Worm (Caenorhabditis elegans) whole organism, L1 larva: ENCODE results near the gene xbx-6.

ENCODE experiments used
- C16A3.4 ChIP-seq: fragments of 150-350 bp; optimal IDR thresholded peaks from 2 replicates; lab custom pipeline; 2014; ENCODE audit warnings: missing biosample characterization, missing genetic modification characterization
- C34B4.2 ChIP-seq: sonication (generic microtip); optimal IDR thresholded peaks from 2 replicates; lab custom pipeline; 2017; ENCODE audit warnings: mild to moderate bottlenecking, missing genetic modification characterization, missing compliant biosample characterization
- Y116A8C.19 ChIP-seq: sonication (generic microtip); optimal IDR thresholded peaks from 2 replicates; lab custom pipeline; 2016; ENCODE audit warnings: missing compliant biosample characterization, missing genetic modification characterization, borderline replicate concordance
- ces-1 ChIP-seq: fragments of 150-350 bp; optimal IDR thresholded peaks from 2 replicates; lab custom pipeline; 2014; ENCODE audit warnings: missing biosample characterization, missing genetic modification reagents, missing genetic modification characterization
- dpl-1 ChIP-seq, 3 experiments: fragments of 150-350 bp in 2 of 3; sonication (generic microtip) in 1 of 3; optimal IDR thresholded peaks; 2 replicates each; lab custom pipeline; 2014 to 2017; ENCODE audit warnings: missing biosample characterization in 3 of 3, missing genetic modification characterization in 3 of 3, missing genetic modification reagents in 3 of 3
- efl-1 ChIP-seq, 4 experiments: fragments of 150-350 bp; optimal IDR thresholded peaks in 3 of 4; peaks in 1 of 4; 1 replicate in 1 of 4; 2 replicates in 3 of 4; lab custom pipeline; 2014; ENCODE audit warnings: missing biosample characterization in 2 of 4, missing genetic modification characterization in 2 of 4, missing genetic modification reagents in 2 of 4
- efl-3 ChIP-seq: fragments of 200-800 bp; sonication (Bioruptor generic); optimal IDR thresholded peaks from 2 replicates; lab custom pipeline; 2018; ENCODE audit warnings: mild to moderate bottlenecking, missing genetic modification characterization, missing compliant biosample characterization
- elt-2 ChIP-seq: sonication (generic microtip); optimal IDR thresholded peaks from 2 replicates; lab custom pipeline; 2016; ENCODE audit warnings: missing genetic modification characterization, mild to moderate bottlenecking, inconsistent platforms, missing compliant biosample characterization, missing genetic modification reagents
- fos-1 ChIP-seq: fragments of 150-350 bp; optimal IDR thresholded peaks from 2 replicates; lab custom pipeline; 2014; ENCODE audit warnings: missing biosample characterization, missing genetic modification characterization
- grh-1 ChIP-seq: fragments of 200-800 bp; sonication (Bioruptor generic); IDR thresholded peaks from 2 replicates; pipeline ENCODE4 v1.3.6; 2022; ENCODE audit warnings: missing genetic modification reagents, missing genetic modification characterization, missing compliant biosample characterization
- hlh-17 ChIP-seq: fragments of 200-800 bp; sonication (Bioruptor generic); optimal IDR thresholded peaks from 2 replicates; lab custom pipeline; 2018; ENCODE audit warnings: missing genetic modification characterization, mild to moderate bottlenecking, missing compliant biosample characterization, moderate library complexity, borderline replicate concordance
- hlh-4 ChIP-seq: sonication (generic microtip); optimal IDR thresholded peaks from 2 replicates; lab custom pipeline; 2016; ENCODE audit warnings: mild to moderate bottlenecking, missing genetic modification characterization, missing compliant biosample characterization
- isw-1 ChIP-seq: fragments of 200-800 bp; sonication (Bioruptor generic); IDR thresholded peaks from 2 replicates; pipeline ENCODE4 v1.3.6; 2022; ENCODE audit warnings: missing genetic modification characterization, missing compliant biosample characterization
- lin-35 ChIP-seq, 2 experiments: fragments of 150-350 bp; optimal IDR thresholded peaks; 2 replicates each; lab custom pipeline; 2014; ENCODE audit warnings: missing biosample characterization in 2 of 2, missing genetic modification characterization in 2 of 2, missing genetic modification reagents in 2 of 2
- lir-3 ChIP-seq: sonication (generic microtip); optimal IDR thresholded peaks from 2 replicates; lab custom pipeline; 2016; ENCODE audit warnings: mild to moderate bottlenecking, missing genetic modification characterization, moderate library complexity, missing compliant biosample characterization; ENCODE audit not compliant: poor library complexity
- lsy-2 ChIP-seq, 2 experiments: fragments of 150-350 bp; optimal IDR thresholded peaks; 2 replicates each; lab custom pipeline; 2014; ENCODE audit warnings: missing biosample characterization in 2 of 2, missing genetic modification characterization in 2 of 2
- mab-9 ChIP-seq: fragments of 200-800 bp; sonication (Bioruptor generic); IDR thresholded peaks from 2 replicates; pipeline ENCODE4 v1.3.6; 2022; ENCODE audit warnings: missing genetic modification reagents, missing genetic modification characterization, missing compliant biosample characterization
- mdl-1 ChIP-seq, 2 experiments: fragments of 150-350 bp; optimal IDR thresholded peaks; 2 replicates each; lab custom pipeline; 2014 to 2017; ENCODE audit warnings: missing biosample characterization in 2 of 2, missing genetic modification characterization in 2 of 2, inconsistent platforms in 1 of 2
- nhr-11 ChIP-seq: fragments of 150-350 bp; optimal IDR thresholded peaks from 2 replicates; lab custom pipeline; 2014; ENCODE audit warnings: missing biosample characterization, missing genetic modification characterization
- nhr-12 ChIP-seq: sonication (generic microtip); optimal IDR thresholded peaks from 2 replicates; lab custom pipeline; 2017; ENCODE audit warnings: missing biosample characterization, missing genetic modification characterization
- nhr-20 ChIP-seq: sonication (generic microtip); optimal IDR thresholded peaks from 2 replicates; lab custom pipeline; 2016; ENCODE audit warnings: mild to moderate bottlenecking, missing genetic modification characterization, missing compliant biosample characterization
- nhr-47 ChIP-seq: sonication (generic microtip); optimal IDR thresholded peaks from 2 replicates; lab custom pipeline; 2016; ENCODE audit warnings: mild to moderate bottlenecking, missing genetic modification characterization, moderate library complexity, missing compliant biosample characterization
- nhr-71 ChIP-seq: sonication (generic microtip); optimal IDR thresholded peaks from 2 replicates; lab custom pipeline; 2016; ENCODE audit warnings: mild to moderate bottlenecking, missing genetic modification characterization, moderate library complexity, missing compliant biosample characterization
- nhr-76 ChIP-seq: sonication (generic microtip); optimal IDR thresholded peaks from 2 replicates; lab custom pipeline; 2017; ENCODE audit warnings: missing biosample characterization, missing genetic modification characterization
- snpc-4 ChIP-seq: fragments of 150-350 bp; optimal IDR thresholded peaks from 2 replicates; lab custom pipeline; 2014; ENCODE audit warnings: missing biosample characterization, missing genetic modification characterization
- swsn-7 ChIP-seq: sonication (generic microtip); optimal IDR thresholded peaks from 2 replicates; lab custom pipeline; 2016; ENCODE audit warnings: missing genetic modification characterization, missing compliant biosample characterization
- tbx-2 ChIP-seq: sonication (generic microtip); optimal IDR thresholded peaks from 2 replicates; lab custom pipeline; 2016; ENCODE audit warnings: missing genetic modification characterization, missing compliant biosample characterization
- unc-30 ChIP-seq: sonication (generic microtip); optimal IDR thresholded peaks from 2 replicates; lab custom pipeline; 2017; ENCODE audit warnings: missing biosample characterization, missing genetic modification characterization
- unc-62 ChIP-seq: fragments of 150-350 bp; optimal IDR thresholded peaks from 2 replicates; lab custom pipeline; 2014; ENCODE audit warnings: missing biosample characterization, missing genetic modification reagents, missing genetic modification characterization
- zag-1 ChIP-seq: fragments of 150-350 bp; optimal IDR thresholded peaks from 2 replicates; lab custom pipeline; 2014; ENCODE audit warnings: missing biosample characterization, missing genetic modification characterization
- zip-4 ChIP-seq: fragments of 200-800 bp; sonication (Bioruptor generic); optimal IDR thresholded peaks from 2 replicates; lab custom pipeline; 2018; ENCODE audit warnings: mild to moderate bottlenecking, missing genetic modification characterization, moderate library complexity, missing compliant biosample characterization
- ztf-11 ChIP-seq, 2 experiments: sonication (generic microtip); optimal IDR thresholded peaks; 2 replicates each; lab custom pipeline; 2016 to 2017; ENCODE audit warnings: missing genetic modification characterization in 2 of 2, missing biosample characterization in 1 of 2, missing compliant biosample characterization in 1 of 2
- ztf-4 ChIP-seq: fragments of 150-350 bp; optimal IDR thresholded peaks from 2 replicates; lab custom pipeline; 2014; ENCODE audit warnings: missing biosample characterization, missing genetic modification characterization

xbx-6 gene

DNA sequence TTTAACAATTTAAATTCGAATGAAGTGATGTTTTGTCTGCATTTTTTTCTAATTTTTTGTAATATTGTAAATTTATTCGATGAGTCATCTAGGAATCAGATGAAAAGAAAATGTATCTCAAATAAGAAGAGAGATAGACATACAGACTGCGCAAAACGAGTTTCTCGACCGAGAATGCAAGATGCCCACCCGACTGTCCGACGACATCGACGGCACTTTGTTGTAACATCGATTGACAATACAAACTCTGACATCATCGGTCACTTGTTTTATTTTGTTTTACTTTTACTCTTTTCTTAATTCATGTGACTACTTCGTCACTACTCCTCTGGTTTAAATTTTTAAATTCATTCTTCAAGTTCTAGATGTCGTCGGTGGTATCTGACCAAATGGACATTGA, 38.0 kb downstream of the xbx-6 start, which contains the start of gene sta-2 (continued):
- peak; percentile 20 for TF ChIP-seq C16A3.4 (tag; lab: Kevin White, UChicago)
- no peak for TF ChIP-seq zag-1 (tag; lab: Kevin White, UChicago)
- no peak for TF ChIP-seq efl-3 (GFP tag; lab: Kevin White, UChicago)
- no peak for TF ChIP-seq swsn-7 (tag; lab: Kevin White, UChicago)

DNA sequence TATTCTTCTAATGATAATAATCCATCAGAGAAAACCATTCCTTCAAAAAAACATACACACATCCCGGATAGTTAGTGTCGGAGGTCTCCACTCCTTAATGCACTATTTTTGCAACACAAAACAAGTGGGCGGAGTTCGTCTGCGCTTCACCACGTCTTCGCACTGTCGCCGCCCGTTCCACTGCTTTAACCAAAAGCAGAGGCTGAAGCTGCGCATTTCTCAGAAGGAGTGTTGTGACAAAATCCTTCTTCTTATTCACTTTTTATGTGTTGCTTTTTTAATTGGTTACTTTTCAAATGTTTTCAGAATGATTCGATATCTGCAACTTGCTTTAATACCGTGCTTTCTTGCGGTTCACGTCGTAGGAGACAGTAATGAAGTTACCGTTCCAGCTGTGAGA, 42.1 kb downstream of the xbx-6 start, which contains the start of gene F58E6.13:
TSS of gene F58E6.13 (plus strand) at position 301 of the 400 bp plus-strand sequence.
- TF ChIP-seq hlh-17 (GFP tag; lab: Kevin White, UChicago) = no peak
- TF ChIP-seq grh-1 (GFP tag; lab: Robert Waterston, UW) = no peak
- no peak for TF ChIP-seq lin-35 (GFP tag; optimal IDR thresholded peaks at IDR 0.05; lab: Kevin White, UChicago)
- no peak for TF ChIP-seq zip-4 (GFP tag; lab: Kevin White, UChicago)
- no peak for TF ChIP-seq fos-1
- no peak for TF ChIP-seq nhr-47 (tag; lab: Kevin White, UChicago)
- TF ChIP-seq C34B4.2 (tag; lab: Kevin White, UChicago) = no peak
- TF ChIP-seq nhr-11 = no peak
- TF ChIP-seq dpl-1 (GFP tag; optimal IDR thresholded peaks at IDR 0.05; lab: Kevin White, UChicago) = no peak
- no peak for TF ChIP-seq nhr-76 (tag; lab: Kevin White, UChicago)
- no peak for TF ChIP-seq hlh-4
- TF ChIP-seq ztf-11 (tag; optimal IDR thresholded peaks at IDR 0.05; lab: Kevin White, UChicago) = no peak
- TF ChIP-seq nhr-71 (tag; lab: Kevin White, UChicago) = no peak
- no peak for TF ChIP-seq unc-30 (tag; lab: Kevin White, UChicago)
- no peak for TF ChIP-seq unc-62 (GFP tag; lab: Kevin White, UChicago)

DNA sequence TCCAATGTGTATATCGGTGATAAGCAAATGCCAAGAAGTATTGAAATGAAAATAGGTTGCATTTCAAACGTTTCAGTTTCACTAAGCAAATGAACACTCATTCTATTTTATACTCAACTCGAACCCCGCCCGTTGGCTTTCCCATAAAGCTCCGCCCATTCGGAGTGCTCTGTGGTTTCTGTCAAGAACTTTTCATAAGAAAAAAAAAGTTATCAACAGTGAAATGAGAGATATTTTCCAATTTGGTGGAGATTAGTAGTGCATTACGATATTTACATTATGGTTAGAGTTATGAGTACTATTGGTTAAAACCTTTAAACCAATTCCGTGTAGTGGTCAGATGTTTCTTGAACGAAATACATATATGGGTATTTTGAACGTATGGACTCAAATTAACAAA, 47.5 kb downstream of the xbx-6 start, which contains the start of gene F58E6.4:
TSS of gene F58E6.4 (minus strand) at position 101 of the 400 bp plus-strand sequence.
- TF ChIP-seq lir-3 (tag; lab: Kevin White, UChicago) (no peak), Y116A8C.19 (tag; lab: Kevin White, UChicago) (no peak), elt-2 (tag; lab: Kevin White, UChicago) (no peak)

DNA sequence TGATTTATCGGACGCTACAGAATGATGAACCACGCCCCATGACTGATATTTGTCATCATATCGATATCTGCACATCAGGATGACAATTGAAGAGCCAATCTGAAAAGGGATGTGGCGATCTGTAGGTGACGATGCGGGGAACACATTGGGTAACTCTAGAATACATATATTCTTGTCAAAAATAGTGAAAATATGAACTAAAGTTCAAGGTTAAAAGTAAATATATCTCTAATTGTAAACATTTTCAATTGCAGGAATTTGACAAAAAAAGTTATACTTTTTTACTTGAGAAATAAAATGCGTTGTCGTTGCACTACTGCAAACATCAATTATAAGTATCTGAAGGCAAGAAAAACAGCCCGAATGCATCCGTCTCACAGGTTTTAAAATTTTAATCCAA, 50.1 kb downstream of the xbx-6 start, which contains the start of gene F58E6.6:
TSS of gene F58E6.6 (minus strand) at position 101 of the 400 bp plus-strand sequence.
- TF ChIP-seq ztf-4 (tag; lab: Kevin White, UChicago) = no peak
- no peak for TF ChIP-seq zag-1 (tag; lab: Kevin White, UChicago)
- no peak for TF ChIP-seq lir-3 (tag; lab: Kevin White, UChicago)
- no peak for TF ChIP-seq nhr-12 (tag; lab: Kevin White, UChicago)
- no peak for TF ChIP-seq isw-1
- TF ChIP-seq nhr-71 (tag; lab: Kevin White, UChicago) = no peak
- TF ChIP-seq lsy-2 (tag; optimal IDR thresholded peaks at IDR 0.05; lab: Kevin White, UChicago) = no peak
- no peak for TF ChIP-seq nhr-20 (tag; lab: Kevin White, UChicago)
- TF ChIP-seq tbx-2 (tag; lab: Kevin White, UChicago) = no peak
- no peak for TF ChIP-seq mdl-1 (tag; optimal IDR thresholded peaks at IDR 0.05; lab: Kevin White, UChicago)
- no peak for TF ChIP-seq snpc-4 (tag; lab: Kevin White, UChicago)

ce11 chrV:9753554-9753953, 50.7 kb downstream of the xbx-6 start:
- TF ChIP-seq mab-9 (GFP tag; lab: Robert Waterston, UW) (no peak), ces-1 (GFP tag; lab: Kevin White, UChicago) (no peak), efl-1 (optimal IDR thresholded peaks at IDR 0.05; lab: Kevin White, UChicago) (no peak), efl-1 (GFP tag; optimal IDR thresholded peaks at IDR 0.05 in 1 of 2; lab: Kevin White, UChicago) (peak in 1 of 2 experiments; percentile 84)
